Fruit fly (Drosophila melanogaster): ENCODE results near the gene Gba1b.

The Gba1b gene

dm6 chr3R:23669401-23670216 lies 35.0 kb upstream of the Gba1b start, which contains the start of gene CG31145 (continued):
- TF ChIP-seq CG1647 (GFP tag; optimal IDR thresholded peaks at IDR 0.05) (peak; percentile 99), ase (GFP tag; IDR thresholded peaks at IDR 0.05) (peak; percentile 98), ham (GFP tag; IDR thresholded peaks at IDR 0.05) (peak; percentile 99), CG11085 (GFP tag; IDR thresholded peaks at IDR 0.05) (peak; percentile 97), CG8765 (GFP tag; IDR thresholded peaks at IDR 0.05) (peak; percentile 93), CG1024 (GFP tag; IDR thresholded peaks at IDR 0.05) (peak; percentile 92), ken (GFP tag; IDR thresholded peaks at IDR 0.05) (peak; percentile 99), Lpt (GFP tag; optimal IDR thresholded peaks at IDR 0.05) (no peak), ranshi (GFP tag; IDR thresholded peaks at IDR 0.05) (peak; percentile 99), E2f1 (GFP tag; IDR thresholded peaks at IDR 0.05) (peak; percentile 99), CG13123 (GFP tag; optimal IDR thresholded peaks at IDR 0.05) (peak; percentile 98), CG31441 (GFP tag; IDR thresholded peaks at IDR 0.05) (peak; percentile 100), CG32772 (GFP tag; IDR thresholded peaks at IDR 0.05) (peak; percentile 99), CG6813 (GFP tag; optimal IDR thresholded peaks at IDR 0.05) (peak; percentile 99), seq (GFP tag; IDR thresholded peaks at IDR 0.05) (peak; percentile 99), ro (GFP tag; IDR thresholded peaks at IDR 0.05) (peak; percentile 97), CG18476 (GFP tag; optimal IDR thresholded peaks at IDR 0.05) (peak; percentile 99), CG7786 (GFP tag; optimal IDR thresholded peaks at IDR 0.05) (peak; percentile 99), CG13775 (GFP tag; optimal IDR thresholded peaks at IDR 0.05) (peak; percentile 100), CG2889 (GFP tag; IDR thresholded peaks at IDR 0.05) (peak; percentile 98), Hey (tag; optimal IDR thresholded peaks at IDR 0.05) (peak; percentile 96), CG31224 (GFP tag; IDR thresholded peaks at IDR 0.05) (peak; percentile 98), sens-2 (GFP tag; IDR thresholded peaks at IDR 0.05) (peak; percentile 95), NFAT (GFP tag; IDR thresholded peaks at IDR 0.05) (peak; percentile 96), BtbVII (GFP tag; optimal IDR thresholded peaks at IDR 0.05) (peak; percentile 99), Usf (GFP tag; optimal IDR thresholded peaks at IDR 0.05) (peak; percentile 99), D19A (tag; optimal IDR thresholded peaks at IDR 0.05) (peak; percentile 98), Med (GFP tag) (peak; percentile 100), Mrtf (GFP tag; IDR thresholded peaks at IDR 0.05) (peak; percentile 98), ato (GFP tag; IDR thresholded peaks at IDR 0.05; ENCODE audit: partially characterized antibody) (peak; percentile 64; the same call in 1 of the 2 replicates), zfh2 (GFP tag; optimal IDR thresholded peaks at IDR 0.05) (peak; percentile 100), tll (GFP tag; optimal IDR thresholded peaks at IDR 0.05) (peak; percentile 65 to 79), phol (tag; optimal IDR thresholded peaks at IDR 0.05) (peak; percentile 99), CG6854 (GFP tag; optimal IDR thresholded peaks at IDR 0.05) (peak; percentile 99), Antp (GFP tag; optimal IDR thresholded peaks at IDR 0.05) (peak; percentile 99), Fer2 (tag; optimal IDR thresholded peaks at IDR 0.05) (peak; percentile 99), CG14441 (GFP tag; IDR thresholded peaks at IDR 0.05) (peak; percentile 99), CG6791 (GFP tag; IDR thresholded peaks at IDR 0.05; ENCODE audit: partially characterized antibody) (no peak), btn (GFP tag; optimal IDR thresholded peaks at IDR 0.05) (peak; percentile 99), CG17612 (GFP tag; IDR thresholded peaks at IDR 0.05) (peak; percentile 97), CG15601 (tag; optimal IDR thresholded peaks at IDR 0.05) (peak; percentile 98), stc (GFP tag; IDR thresholded peaks at IDR 0.05) (peak; percentile 99), cad (GFP tag; optimal IDR thresholded peaks at IDR 0.05) (no peak), lola (GFP tag; optimal IDR thresholded peaks at IDR 0.05) (peak in 1 of 3 experiments; percentile 98), gsb-n (tag; optimal IDR thresholded peaks at IDR 0.05) (peak; percentile 98), CG42726 (GFP tag; IDR thresholded peaks at IDR 0.05; ENCODE audit: partially characterized antibody) (peak; percentile 61; the same call in 1 of the 2 replicates), Gug (GFP tag; IDR thresholded peaks at IDR 0.05) (peak; percentile 98), fu2 (GFP tag; optimal IDR thresholded peaks at IDR 0.05) (peak; percentile 99), ind (GFP tag; optimal IDR thresholded peaks at IDR 0.05) (peak; percentile 100), dimm (GFP tag; IDR thresholded peaks at IDR 0.05) (peak; percentile 96)
